Worm (Caenorhabditis elegans) whole organism, L2 larva: Measurements from ENCODE around the gene F56D1.1.

ENCODE experiments used
- C34F6.9 ChIP-seq: fragments of 150-350 bp; optimal IDR thresholded peaks from 2 replicates; lab custom pipeline; 2014; ENCODE audit warnings: missing biosample characterization, missing genetic modification characterization
- Y55F3AM.14 ChIP-seq: fragments of 200-800 bp; sonication (Bioruptor generic); optimal IDR thresholded peaks from 2 replicates; lab custom pipeline; 2018; ENCODE audit warnings: mild to moderate bottlenecking, missing genetic modification characterization, missing compliant biosample characterization
- ZK546.5 ChIP-seq: sonication (generic microtip); optimal IDR thresholded peaks from 2 replicates; lab custom pipeline; 2017; ENCODE audit warnings: missing biosample characterization, missing genetic modification characterization
- aly-2 ChIP-seq: fragments of 150-350 bp; optimal IDR thresholded peaks from 2 replicates; lab custom pipeline; 2014; ENCODE audit warnings: missing biosample characterization, missing genetic modification characterization
- ama-1 ChIP-seq: fragments of 150-350 bp; optimal IDR thresholded peaks from 2 replicates; lab custom pipeline; 2018; ENCODE audit warnings: inconsistent platforms
- blmp-1 ChIP-seq: sonication (generic microtip); optimal IDR thresholded peaks from 2 replicates; lab custom pipeline; 2017; ENCODE audit warnings: missing genetic modification characterization, mild to moderate bottlenecking, missing compliant biosample characterization, antibody characterized with exemption, moderate library complexity; ENCODE audit not compliant: insufficient read depth
- ceh-82 ChIP-seq: fragments of 150-350 bp; optimal IDR thresholded peaks from 2 replicates; lab custom pipeline; 2014; ENCODE audit warnings: missing biosample characterization, missing genetic modification characterization
- crh-2 ChIP-seq: sonication (generic microtip); optimal IDR thresholded peaks from 2 replicates; lab custom pipeline; 2017; ENCODE audit warnings: missing biosample characterization, missing genetic modification characterization
- elt-1 ChIP-seq: fragments of 150-350 bp; optimal IDR thresholded peaks from 2 replicates; lab custom pipeline; 2014; ENCODE audit warnings: missing biosample characterization, missing genetic modification characterization
- elt-3 ChIP-seq: sonication (generic microtip); optimal IDR thresholded peaks from 2 replicates; lab custom pipeline; 2017; ENCODE audit warnings: missing biosample characterization, missing genetic modification characterization
- fos-1 ChIP-seq: fragments of 150-350 bp; optimal IDR thresholded peaks from 2 replicates; lab custom pipeline; 2014; ENCODE audit warnings: missing biosample characterization, missing genetic modification characterization
- gmeb-1 ChIP-seq: fragments of 150-350 bp; optimal IDR thresholded peaks from 2 replicates; lab custom pipeline; 2014; ENCODE audit warnings: missing biosample characterization, missing genetic modification characterization
- lin-39 ChIP-seq: fragments of 150-350 bp; optimal IDR thresholded peaks from 2 replicates; lab custom pipeline; 2014; ENCODE audit warnings: missing biosample characterization, missing genetic modification reagents, missing genetic modification characterization
- lsy-2 ChIP-seq, 2 experiments: fragments of 150-350 bp in 1 of 2; sonication (generic microtip) in 1 of 2; optimal IDR thresholded peaks; 2 replicates each; lab custom pipeline; 2014 to 2017; ENCODE audit warnings: missing biosample characterization in 2 of 2, missing genetic modification characterization in 2 of 2
- mab-5 ChIP-seq: fragments of 150-350 bp; optimal IDR thresholded peaks from 2 replicates; lab custom pipeline; 2014; ENCODE audit warnings: missing biosample characterization, missing genetic modification characterization
- mbf-1 ChIP-seq: sonication (generic microtip); optimal IDR thresholded peaks from 2 replicates; lab custom pipeline; 2017; ENCODE audit warnings: missing biosample characterization, missing genetic modification characterization
- mdl-1 ChIP-seq, 2 experiments: fragments of 150-350 bp in 1 of 2; sonication (generic microtip) in 1 of 2; optimal IDR thresholded peaks; 2 replicates each; lab custom pipeline; 2017; ENCODE audit warnings: missing biosample characterization in 2 of 2, missing genetic modification characterization in 2 of 2
- nhr-10 ChIP-seq: sonication (generic microtip); optimal IDR thresholded peaks from 2 replicates; lab custom pipeline; 2017; ENCODE audit warnings: missing biosample characterization, missing genetic modification characterization
- nhr-11 ChIP-seq: fragments of 150-350 bp; optimal IDR thresholded peaks from 2 replicates; lab custom pipeline; 2014; ENCODE audit warnings: missing biosample characterization, missing genetic modification characterization
- nhr-129 ChIP-seq: fragments of 150-350 bp; optimal IDR thresholded peaks from 2 replicates; lab custom pipeline; 2014; ENCODE audit warnings: missing biosample characterization, missing genetic modification characterization
- nhr-21 ChIP-seq: fragments of 150-350 bp; optimal IDR thresholded peaks from 2 replicates; lab custom pipeline; 2014; ENCODE audit warnings: missing biosample characterization, missing genetic modification characterization
- sem-4 ChIP-seq: fragments of 150-350 bp; optimal IDR thresholded peaks from 2 replicates; lab custom pipeline; 2014; ENCODE audit warnings: missing biosample characterization, missing genetic modification reagents, missing genetic modification characterization
- sma-3 ChIP-seq: sonication (generic microtip); optimal IDR thresholded peaks from 2 replicates; lab custom pipeline; 2016; ENCODE audit warnings: missing genetic modification reagents, missing genetic modification characterization, missing compliant biosample characterization
- sma-9 ChIP-seq, 2 experiments: fragments of 150-350 bp in 1 of 2; sonication (generic microtip) in 1 of 2; optimal IDR thresholded peaks; 2 replicates each; lab custom pipeline; 2014 to 2016; ENCODE audit warnings: missing genetic modification characterization in 2 of 2, mild to moderate bottlenecking in 1 of 2, missing biosample characterization in 1 of 2, missing compliant biosample characterization in 1 of 2, missing genetic modification reagents in 1 of 2, moderate library complexity in 1 of 2
- unc-55 ChIP-seq: fragments of 150-350 bp; sonication (generic microtip); optimal IDR thresholded peaks from 3 replicates; lab custom pipeline; 2014; ENCODE audit warnings: missing biosample characterization, missing genetic modification reagents, missing genetic modification characterization
- unc-62 ChIP-seq: fragments of 150-350 bp; optimal IDR thresholded peaks from 2 replicates; lab custom pipeline; 2014; ENCODE audit warnings: missing biosample characterization, missing genetic modification reagents, missing genetic modification characterization
- ztf-1 ChIP-seq: fragments of 200-800 bp; sonication (Bioruptor generic); conservative IDR thresholded peaks from 2 replicates; pipeline ENCODE4 v1.3.6; 2022; ENCODE audit warnings: missing genetic modification characterization, missing compliant biosample characterization
- ztf-11 ChIP-seq: sonication (generic microtip); optimal IDR thresholded peaks from 2 replicates; lab custom pipeline; 2017; ENCODE audit warnings: missing biosample characterization, missing genetic modification characterization
- ztf-4 ChIP-seq: fragments of 150-350 bp; optimal IDR thresholded peaks from 2 replicates; lab custom pipeline; 2014; ENCODE audit warnings: missing biosample characterization, missing genetic modification characterization

F56D1.1 gene

ce11 chrII:5496375-5496774, 18.0 kb downstream of the F56D1.1 start, which contains the start of gene F12A10.1:
Gene F12A10.1 (plus strand): TSS chrII:5496540.
- TF ChIP-seq fos-1 (tag; lab: Kevin White, UChicago): peak; percentile 4
- no peak for TF ChIP-seq ama-1
- peak; percentile 1 for TF ChIP-seq sma-3 (GFP tag; lab: Kevin White, UChicago)
- no peak for TF ChIP-seq ceh-82
- peak; percentile 1 for TF ChIP-seq nhr-21 (tag; lab: Kevin White, UChicago)

- TF ChIP-seq sma-9 (GFP tag; optimal IDR thresholded peaks at IDR 0.05; lab: Kevin White, UChicago) (no peak), sma-9 (tag; optimal IDR thresholded peaks at IDR 0.05; lab: Kevin White, UChicago) (no peak), sem-4 (no peak), nhr-129 (tag; lab: Kevin White, UChicago) (no peak), lsy-2 (tag; optimal IDR thresholded peaks at IDR 0.05; lab: Kevin White, UChicago) (no peak)
These were observed 19.1 kb downstream of the F56D1.1 start for ce11 chrII:5497541-5497940.

ce11 chrII:5498156-5498739, 19.8 kb downstream of the F56D1.1 start, which contains the start of the genes suex-1 and F12A10.9:
Gene suex-1 (minus strand): TSS chrII:5498256.
Gene F12A10.9 (plus strand): TSS chrII:5498689.
- TF ChIP-seq unc-55 (GFP tag; lab: Kevin White, UChicago): no peak
- no peak for TF ChIP-seq lin-39 (tag; lab: Kevin White, UChicago)
- TF ChIP-seq nhr-129 (tag; lab: Kevin White, UChicago): no peak
- no peak for TF ChIP-seq ztf-4 (tag; lab: Kevin White, UChicago)
- TF ChIP-seq ztf-11 (tag; lab: Kevin White, UChicago): no peak
- no peak for TF ChIP-seq crh-2 (tag; lab: Kevin White, UChicago)

- TF ChIP-seq ama-1: no peak
- TF ChIP-seq mdl-1 (tag; optimal IDR thresholded peaks at IDR 0.05; lab: Kevin White, UChicago): no peak
- no peak for TF ChIP-seq ztf-1 (GFP tag; lab: Robert Waterston, UW)
- no peak for TF ChIP-seq mab-5
- no peak for TF ChIP-seq C34F6.9 (tag; lab: Kevin White, UChicago)
- TF ChIP-seq gmeb-1 (tag; lab: Kevin White, UChicago): no peak
- TF ChIP-seq mbf-1 (tag; lab: Kevin White, UChicago): no peak
- no peak for TF ChIP-seq unc-62 (GFP tag; lab: Kevin White, UChicago)
- no peak for TF ChIP-seq ZK546.5 (tag; lab: Kevin White, UChicago)
- TF ChIP-seq fos-1 (tag; lab: Kevin White, UChicago): no peak
- no peak for TF ChIP-seq Y55F3AM.14 (GFP tag; lab: Kevin White, UChicago)
- no peak for TF ChIP-seq aly-2
These were observed 22.1 kb downstream of the F56D1.1 start, which contains the start of gene fzy-1 for ce11 chrII:5500470-5500869. Gene fzy-1 (plus strand): TSS chrII:5500770.

ce11 chrII:5500986-5501657, 22.7 kb downstream of the F56D1.1 start, which contains the start of gene F12A10.8:
Gene F12A10.8 (minus strand): TSS chrII:5501064.
- TF ChIP-seq nhr-129 (tag; lab: Kevin White, UChicago): peak; percentile 35
- TF ChIP-seq elt-1: no peak
- TF ChIP-seq C34F6.9 (tag; lab: Kevin White, UChicago): peak; percentile 33
- TF ChIP-seq gmeb-1 (tag; lab: Kevin White, UChicago): peak; percentile 70
- TF ChIP-seq lsy-2 (tag; optimal IDR thresholded peaks at IDR 0.05; lab: Kevin White, UChicago): peak in 1 of 2 experiments; percentile 49

- no peak for TF ChIP-seq Y55F3AM.14 (GFP tag; lab: Kevin White, UChicago)
- peak; percentile 2 for TF ChIP-seq fos-1 (tag; lab: Kevin White, UChicago)
These were observed 25.3 kb downstream of the F56D1.1 start, which contains the start of gene cyp-44A1 for ce11 chrII:5503760-5504159. Gene cyp-44A1 (plus strand): TSS chrII:5504044.

- TF ChIP-seq C34F6.9 (tag; lab: Kevin White, UChicago): peak; percentile 10
- TF ChIP-seq blmp-1: peak; percentile 49
- no peak for TF ChIP-seq nhr-10 (tag; lab: Kevin White, UChicago)
- TF ChIP-seq lsy-2 (tag; optimal IDR thresholded peaks at IDR 0.05; lab: Kevin White, UChicago): peak in 1 of 2 experiments; percentile 38
- no peak for TF ChIP-seq elt-1
- peak; percentile 13 for TF ChIP-seq unc-55 (GFP tag; lab: Kevin White, UChicago)
- no peak for TF ChIP-seq elt-3
- no peak for TF ChIP-seq ztf-4 (tag; lab: Kevin White, UChicago)
- no peak for TF ChIP-seq Y55F3AM.14 (GFP tag; lab: Kevin White, UChicago)
- TF ChIP-seq nhr-11 (tag; lab: Kevin White, UChicago): no peak
These were observed 27.4 kb downstream of the F56D1.1 start, which contains the start of gene npp-24 for ce11 chrII:5505820-5506287. Gene npp-24 (plus strand): TSS chrII:5505870.
